Fruit fly (Drosophila melanogaster): ENCODE measurements around the gene CG31407.

The CG31407 gene

DNA sequence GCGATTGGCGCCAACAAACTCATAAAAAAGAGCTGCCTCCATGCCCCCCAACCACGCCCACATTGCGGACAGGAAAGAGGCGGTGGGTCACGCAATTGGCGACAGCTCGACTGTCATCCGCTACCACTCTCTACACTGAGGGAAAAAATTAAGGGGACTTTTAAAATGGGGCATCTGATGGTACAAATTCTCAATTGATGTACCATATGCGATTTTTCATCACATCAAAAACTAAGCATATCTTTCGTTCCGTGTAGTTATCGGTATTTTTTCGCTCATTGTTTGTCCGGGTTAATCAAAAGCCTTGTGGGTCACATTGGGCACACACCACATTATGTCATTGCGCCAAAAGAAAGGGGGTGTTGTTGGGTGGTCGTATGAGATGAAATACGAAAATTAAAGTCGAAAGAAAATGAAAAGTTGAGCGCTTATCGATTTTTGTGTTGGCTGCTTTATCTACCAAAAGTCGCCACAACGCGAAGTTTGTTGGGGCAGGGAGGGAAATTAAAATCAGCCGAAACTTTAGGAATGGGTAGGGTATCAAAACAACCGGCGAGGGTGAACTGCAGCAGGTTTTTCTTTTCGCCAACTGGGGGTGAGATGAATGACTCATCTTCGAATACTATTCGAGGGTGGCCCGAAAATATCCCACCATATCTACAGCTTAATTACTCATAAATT is 778 bp downstream of the CG31407 start (continued):
- TF ChIP-seq gcm2 (GFP tag; optimal IDR thresholded peaks at IDR 0.05) (no peak), CG17568 (GFP tag; optimal IDR thresholded peaks at IDR 0.05) (no peak), CG11398 (GFP tag; optimal IDR thresholded peaks at IDR 0.05) (no peak), CG6175 (GFP tag; IDR thresholded peaks at IDR 0.05) (0 out of 3 replicates have a peak, but pooled peaks have one; percentile 40), Hsf (GFP tag; optimal IDR thresholded peaks at IDR 0.05) (peak; percentile 2), CG4404 (GFP tag; IDR thresholded peaks at IDR 0.05) (no peak), Meics (GFP tag; optimal IDR thresholded peaks at IDR 0.05) (peak; percentile 68), Dref (GFP tag; IDR thresholded peaks at IDR 0.05) (no peak), CG4854 (GFP tag; optimal IDR thresholded peaks at IDR 0.05) (peak; percentile 13), CG2120 (GFP tag; optimal IDR thresholded peaks at IDR 0.05) (peak; percentile 80), chinmo (GFP tag; IDR thresholded peaks at IDR 0.05; ENCODE audit: partially characterized antibody) (no peak), NfI (GFP tag; optimal IDR thresholded peaks at IDR 0.05) (no peak), CG11456 (GFP tag; IDR thresholded peaks at IDR 0.05) (peak; percentile 57; the same call in 1 of the 3 replicates), lola (GFP tag; optimal IDR thresholded peaks at IDR 0.05) (no peak), CG9817 (tag; optimal IDR thresholded peaks at IDR 0.05) (peak; percentile 21), CG10462 (GFP tag; optimal IDR thresholded peaks at IDR 0.05) (no peak), pan (optimal IDR thresholded peaks at IDR 0.05) (no peak), pan (GFP tag; optimal IDR thresholded peaks at IDR 0.05 in 1 of 2, IDR thresholded peaks at IDR 0.05 in 1 of 2) (peak in 1 of 2 experiments; percentile 54), CG3065 (GFP tag; optimal IDR thresholded peaks at IDR 0.05) (no peak), CG11696 (GFP tag; IDR thresholded peaks at IDR 0.05) (no peak), CG8089 (GFP tag; optimal IDR thresholded peaks at IDR 0.05) (no peak), ap (GFP tag; IDR thresholded peaks at IDR 0.05) (no peak), az2 (GFP tag; optimal IDR thresholded peaks at IDR 0.05) (peak; percentile 13), CG15269 (tag; optimal IDR thresholded peaks at IDR 0.05) (no peak), tio (GFP tag; optimal IDR thresholded peaks at IDR 0.05) (no peak), CG31388 (GFP tag; optimal IDR thresholded peaks at IDR 0.05) (no peak), CG31224 (GFP tag; IDR thresholded peaks at IDR 0.05) (0 out of 2 replicates have a peak, but pooled peaks have one; percentile 16), Rfx (GFP tag; IDR thresholded peaks at IDR 0.05) (peak; percentile 64), CG18599 (GFP tag; optimal IDR thresholded peaks at IDR 0.05) (peak; percentile 87), psq (GFP tag; optimal IDR thresholded peaks at IDR 0.05) (no peak), kay (GFP tag; optimal IDR thresholded peaks at IDR 0.05) (peak; percentile 24), ERR (GFP tag; optimal IDR thresholded peaks at IDR 0.05) (peak; percentile 4), BEAF-32 (GFP tag; optimal IDR thresholded peaks at IDR 0.05) (no peak), repo (GFP tag; optimal IDR thresholded peaks at IDR 0.05) (peak; percentile 26), CG30431 (GFP tag; optimal IDR thresholded peaks at IDR 0.05) (no peak), dysf (GFP tag; IDR thresholded peaks at IDR 0.05) (peak; percentile 53; the same call in 2 of the 3 replicates), CG10366 (GFP tag; IDR thresholded peaks at IDR 0.05) (0 out of 2 replicates have a peak, but pooled peaks have one; percentile 10), Ptx1 (GFP tag; IDR thresholded peaks at IDR 0.05) (peak; percentile 49), Mrtf (GFP tag; IDR thresholded peaks at IDR 0.05) (peak; percentile 46; the same call in 1 of the 3 replicates), Side (GFP tag; optimal IDR thresholded peaks at IDR 0.05) (peak; percentile 54), Nf-YC (tag; optimal IDR thresholded peaks at IDR 0.05) (no peak), chif (GFP tag; optimal IDR thresholded peaks at IDR 0.05) (no peak), pzg (GFP tag; optimal IDR thresholded peaks at IDR 0.05) (no peak), CG1832 (GFP tag; optimal IDR thresholded peaks at IDR 0.05) (no peak), ewg (GFP tag; optimal IDR thresholded peaks at IDR 0.05) (no peak), CG7786 (GFP tag; optimal IDR thresholded peaks at IDR 0.05) (peak; percentile 60), Abd-B (GFP tag; optimal IDR thresholded peaks at IDR 0.05) (no peak), Rx (GFP tag; IDR thresholded peaks at IDR 0.05) (no peak), CG11247 (GFP tag; IDR thresholded peaks at IDR 0.05) (no peak), Dbx (GFP tag; IDR thresholded peaks at IDR 0.05) (peak; percentile 69; the same call in 2 of the 3 replicates)

All from whole organism, embryonic.